Worm (Caenorhabditis elegans): ENCODE data around the gene slc-25A21.

The slc-25A21 gene

ce11 chrX:16155216-16155991, 34.3 kb upstream of the slc-25A21 start:
- TF ChIP-seq nhr-6 (tag; optimal IDR thresholded peaks at IDR 0.05) (no peak), sma-9 (GFP tag; optimal IDR thresholded peaks at IDR 0.05) (peak; percentile 18), sma-9 (tag; optimal IDR thresholded peaks at IDR 0.05) (no peak), C34F6.9 (tag; optimal IDR thresholded peaks at IDR 0.05) (no peak), lin-11 (tag; optimal IDR thresholded peaks at IDR 0.05) (peak; percentile 0), lin-13 (GFP tag; optimal IDR thresholded peaks at IDR 0.05) (no peak), sem-4 (tag; optimal IDR thresholded peaks at IDR 0.05) (no peak), ceh-16 (tag; optimal IDR thresholded peaks at IDR 0.05) (no peak), lsy-2 (tag; optimal IDR thresholded peaks at IDR 0.05) (peak in 1 of 2 experiments; percentile 21), mbf-1 (tag; optimal IDR thresholded peaks at IDR 0.05) (no peak), ztf-4 (tag; optimal IDR thresholded peaks at IDR 0.05) (no peak)

- TF ChIP-seq sma-3 (GFP tag; optimal IDR thresholded peaks at IDR 0.05) (peak; percentile 46), elt-1 (tag; optimal IDR thresholded peaks at IDR 0.05) (peak; percentile 23), nhr-129 (tag; optimal IDR thresholded peaks at IDR 0.05) (peak; percentile 47), snpc-4 (tag; optimal IDR thresholded peaks at IDR 0.05) (no peak), nhr-21 (tag; optimal IDR thresholded peaks at IDR 0.05) (peak; percentile 77), sem-4 (tag; optimal IDR thresholded peaks at IDR 0.05) (peak; percentile 52), ztf-4 (tag; optimal IDR thresholded peaks at IDR 0.05) (no peak), ceh-16 (tag; optimal IDR thresholded peaks at IDR 0.05) (peak; percentile 48), peb-1 (tag; optimal IDR thresholded peaks at IDR 0.05) (peak; percentile 57), nhr-25 (tag; optimal IDR thresholded peaks at IDR 0.05) (peak; percentile 48), mab-5 (tag; optimal IDR thresholded peaks at IDR 0.05) (no peak), fos-1 (tag; optimal IDR thresholded peaks at IDR 0.05) (peak; percentile 31), C34F6.9 (tag; optimal IDR thresholded peaks at IDR 0.05) (no peak), lin-13 (GFP tag; optimal IDR thresholded peaks at IDR 0.05) (no peak), sma-9 (GFP tag; optimal IDR thresholded peaks at IDR 0.05) (peak; percentile 71), sma-9 (tag; optimal IDR thresholded peaks at IDR 0.05) (no peak)
These were observed 32.8 kb upstream of the slc-25A21 start for ce11 chrX:16156891-16157290.

DNA sequence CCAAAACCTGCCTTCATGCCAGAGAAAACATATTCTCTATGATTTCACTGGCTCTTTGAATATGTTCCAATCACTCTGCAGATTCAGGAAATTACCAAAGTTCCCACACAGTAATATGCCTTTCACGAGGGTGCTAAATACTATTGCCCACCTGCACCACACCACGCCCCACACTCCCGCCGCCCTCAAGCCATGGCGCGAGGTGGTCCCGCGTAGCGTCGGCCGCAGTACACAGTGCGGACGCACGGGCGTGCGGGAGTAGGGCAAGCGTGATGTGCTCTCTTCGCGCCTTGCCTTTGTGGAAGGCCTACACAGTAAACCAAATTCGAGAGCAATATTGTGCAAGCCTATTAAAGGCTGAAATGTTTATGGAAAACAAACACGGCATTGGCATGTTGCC, 32.2 kb upstream of the slc-25A21 start:
- no peak for TF ChIP-seq zag-1 (tag; optimal IDR thresholded peaks at IDR 0.05)
- no peak for TF ChIP-seq sma-9 (GFP tag; optimal IDR thresholded peaks at IDR 0.05)
- TF ChIP-seq sma-9 (tag; optimal IDR thresholded peaks at IDR 0.05), result no peak
- TF ChIP-seq nhr-237 (tag; optimal IDR thresholded peaks at IDR 0.05), result no peak
- TF ChIP-seq nhr-6 (tag; optimal IDR thresholded peaks at IDR 0.05), result no peak
- TF ChIP-seq elt-1 (tag; optimal IDR thresholded peaks at IDR 0.05), result no peak
- no peak for TF ChIP-seq unc-62 (GFP tag; optimal IDR thresholded peaks at IDR 0.05)
- no peak for TF ChIP-seq nhr-23 (tag; optimal IDR thresholded peaks at IDR 0.05)
- no peak for TF ChIP-seq aly-2 (tag; optimal IDR thresholded peaks at IDR 0.05)
- TF ChIP-seq snpc-4 (tag; optimal IDR thresholded peaks at IDR 0.05), result peak; percentile 15

- TF ChIP-seq fos-1 (tag; optimal IDR thresholded peaks at IDR 0.05) (peak; percentile 2), ceh-16 (tag; optimal IDR thresholded peaks at IDR 0.05) (no peak), zag-1 (tag; optimal IDR thresholded peaks at IDR 0.05) (no peak), aly-2 (tag; optimal IDR thresholded peaks at IDR 0.05) (no peak), skn-1 (tag; optimal IDR thresholded peaks at IDR 0.05) (peak; percentile 40)
These were observed 30.3 kb upstream of the slc-25A21 start for ce11 chrX:16159359-16159758.

DNA sequence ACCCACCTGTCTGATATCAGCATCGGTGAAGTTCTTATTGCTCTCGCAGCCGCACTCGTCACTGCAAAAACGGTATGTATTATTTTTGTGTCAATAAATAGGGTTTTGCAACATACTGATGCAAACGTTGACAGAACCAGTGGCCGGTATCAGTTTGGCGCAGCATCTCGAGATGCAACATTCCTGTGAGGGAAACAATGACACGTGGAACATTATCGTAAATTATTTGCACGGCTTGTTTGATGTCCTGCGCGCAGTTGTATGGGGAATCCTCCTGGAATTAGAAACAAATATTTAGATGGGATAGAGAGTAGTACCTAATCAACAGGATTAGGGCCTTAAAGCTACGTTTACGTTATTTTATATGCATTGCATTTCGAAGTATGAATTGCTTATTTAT, 28.7 kb upstream of the slc-25A21 start:
- peak in 1 of 2 experiments; percentile 18 for TF ChIP-seq mdl-1 (tag; optimal IDR thresholded peaks at IDR 0.05)
- no peak for TF ChIP-seq Y55F3AM.14 (GFP tag; optimal IDR thresholded peaks at IDR 0.05)

DNA sequence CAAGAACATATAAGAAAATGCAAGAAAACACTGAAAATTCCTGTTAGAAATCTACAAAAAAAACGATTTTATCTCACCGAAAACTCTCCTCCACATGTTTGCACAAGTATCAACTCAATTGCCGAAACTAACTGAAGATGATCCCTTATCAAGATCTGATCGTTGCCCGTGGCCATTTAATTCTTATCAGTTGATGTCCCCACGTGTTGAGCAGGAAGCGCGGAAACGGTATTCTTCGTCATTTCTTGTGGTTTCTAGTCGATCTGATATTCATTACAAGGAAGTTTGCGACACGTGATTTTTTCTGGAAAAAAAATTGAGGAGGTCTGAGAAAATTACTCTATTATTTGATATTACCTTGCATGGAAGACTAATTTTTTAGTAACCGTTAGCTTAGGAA, 26.3 kb upstream of the slc-25A21 start, which contains the start of gene F09C8.1:
F09C8.1 (minus strand) TSS at position 123 of the 400 bp plus-strand sequence.
- TF ChIP-seq skn-1 (tag; optimal IDR thresholded peaks at IDR 0.05) (no peak), zag-1 (tag; optimal IDR thresholded peaks at IDR 0.05) (no peak), fos-1 (tag; optimal IDR thresholded peaks at IDR 0.05) (peak; percentile 78), gmeb-1 (tag; optimal IDR thresholded peaks at IDR 0.05) (peak; percentile 54), ZK546.5 (tag; optimal IDR thresholded peaks at IDR 0.05) (no peak), ztf-11 (tag; optimal IDR thresholded peaks at IDR 0.05) (no peak), mdl-1 (tag; optimal IDR thresholded peaks at IDR 0.05) (peak in 1 of 2 experiments; percentile 74), ama-1 (optimal IDR thresholded peaks at IDR 0.05) (no peak), nhr-21 (tag; optimal IDR thresholded peaks at IDR 0.05) (no peak), F13H6.1 (tag; optimal IDR thresholded peaks at IDR 0.05) (peak; percentile 5), dmd-4 (tag; optimal IDR thresholded peaks at IDR 0.05) (no peak), sma-9 (GFP tag; optimal IDR thresholded peaks at IDR 0.05) (peak; percentile 83), sma-9 (tag; optimal IDR thresholded peaks at IDR 0.05) (no peak)
